Fruit fly (Drosophila melanogaster): Measurements from ENCODE around the gene Efr.

Gene Efr

DNA sequence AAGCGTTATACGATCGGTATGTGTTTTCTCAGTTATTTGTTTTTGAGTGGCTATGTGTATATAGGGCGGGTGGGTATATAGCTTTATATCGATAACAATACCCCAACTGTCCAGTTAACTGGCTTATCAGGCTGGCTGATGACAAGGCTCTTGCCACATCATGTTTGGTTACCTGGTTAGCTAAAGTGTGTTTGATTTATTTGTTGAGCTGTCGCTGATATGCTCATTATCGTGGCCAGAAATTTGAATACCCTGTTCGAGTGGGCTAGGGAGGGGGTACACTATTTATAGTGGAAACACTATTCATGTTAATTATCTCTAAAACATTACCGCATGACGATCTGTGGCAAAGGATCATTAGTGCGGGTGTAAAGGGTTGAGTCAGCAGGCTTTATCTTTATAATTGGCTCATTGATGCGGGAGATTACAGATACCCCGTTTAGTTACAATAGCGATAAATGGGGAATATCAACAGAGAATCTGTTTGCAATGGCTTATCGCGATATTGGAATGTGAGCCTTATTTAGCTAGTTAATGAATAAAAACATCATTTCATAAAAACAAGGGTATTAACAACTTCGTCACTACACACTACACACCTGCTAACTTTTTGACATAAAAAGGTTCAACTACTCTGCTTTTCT is 33.3 kb downstream of the Efr start:
- TF ChIP-seq vri (GFP tag; optimal IDR thresholded peaks at IDR 0.05) (no peak), Sox102F (GFP tag; optimal IDR thresholded peaks at IDR 0.05) (no peak), CG6854 (GFP tag; optimal IDR thresholded peaks at IDR 0.05) (no peak), eg (GFP tag; IDR thresholded peaks at IDR 0.05) (no peak), CG6276 (GFP tag; optimal IDR thresholded peaks at IDR 0.05) (no peak), dac (GFP tag; optimal IDR thresholded peaks at IDR 0.05) (no peak), CG8632 (GFP tag; optimal IDR thresholded peaks at IDR 0.05) (no peak), Met (GFP tag; optimal IDR thresholded peaks at IDR 0.05) (no peak), fd59A (GFP tag; optimal IDR thresholded peaks at IDR 0.05) (no peak), salr (GFP tag; optimal IDR thresholded peaks at IDR 0.05) (no peak), CG6808 (GFP tag; optimal IDR thresholded peaks at IDR 0.05) (no peak), fd85E (GFP tag; optimal IDR thresholded peaks at IDR 0.05) (no peak), acj6 (GFP tag; optimal IDR thresholded peaks at IDR 0.05) (no peak), CG11762 (GFP tag; optimal IDR thresholded peaks at IDR 0.05; ENCODE audit: insufficient read depth) (no peak)

DNA sequence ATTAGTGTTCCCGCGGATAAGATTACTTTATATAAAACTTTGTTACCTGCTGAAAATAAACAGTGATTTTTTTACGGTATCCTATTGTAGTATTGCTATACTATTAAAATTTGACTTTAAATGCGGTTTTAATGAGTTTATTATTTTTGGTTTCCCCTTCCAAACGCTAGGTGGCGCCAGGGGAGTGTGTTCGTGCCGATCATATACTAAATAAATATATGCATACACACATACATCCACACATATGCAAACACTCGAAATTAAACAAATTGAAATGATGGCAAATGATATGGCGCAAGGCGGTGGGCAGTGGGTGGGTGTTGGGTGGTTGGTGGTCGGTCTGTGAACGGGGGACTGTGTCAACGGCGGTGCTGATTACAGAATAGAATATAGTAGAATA is 33.9 kb downstream of the Efr start:
- TF ChIP-seq fkh (GFP tag; optimal IDR thresholded peaks at IDR 0.05) (peak; percentile 76), Eip78C (GFP tag) (no peak)

DNA sequence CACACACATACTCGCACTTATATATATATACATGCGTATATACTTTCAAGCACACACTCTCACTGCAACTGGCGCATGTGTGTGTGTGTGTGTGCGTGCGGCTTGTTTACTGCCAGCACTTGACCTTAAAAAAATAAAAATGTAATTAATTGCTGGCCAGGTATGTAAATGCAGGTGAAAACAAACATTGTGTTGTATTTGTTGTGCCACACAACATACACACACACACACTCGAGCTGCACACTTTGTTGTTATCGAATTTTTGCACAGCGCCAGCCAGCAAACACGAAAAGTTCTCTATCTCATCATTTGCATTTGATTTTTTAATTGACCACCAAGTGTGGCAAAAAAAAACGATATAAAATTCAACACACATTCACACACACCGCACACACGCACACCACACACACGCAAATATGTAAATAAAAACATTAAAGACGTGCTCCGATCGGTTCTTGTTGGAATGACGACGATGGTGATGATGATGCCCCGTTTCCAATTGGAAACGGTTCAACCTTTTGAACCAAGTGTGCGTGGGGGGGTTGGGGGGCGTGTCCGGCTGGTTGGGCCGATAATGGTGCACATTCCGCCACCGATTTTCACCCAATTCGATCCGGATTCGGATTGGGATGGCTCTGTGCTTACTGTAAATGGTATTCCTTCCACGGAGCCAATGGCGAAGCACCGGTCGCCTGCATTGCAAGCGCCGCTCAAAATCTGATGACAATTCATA is 35.0 kb downstream of the Efr start:
- TF ChIP-seq CG10631 (GFP tag; optimal IDR thresholded peaks at IDR 0.05) (no peak), eg (GFP tag; IDR thresholded peaks at IDR 0.05) (no peak), svp (GFP tag) (peak; percentile 58), dsx (GFP tag; optimal IDR thresholded peaks at IDR 0.05; ENCODE audit: poor library complexity, severe bottlenecking) (peak; percentile 49)

DNA sequence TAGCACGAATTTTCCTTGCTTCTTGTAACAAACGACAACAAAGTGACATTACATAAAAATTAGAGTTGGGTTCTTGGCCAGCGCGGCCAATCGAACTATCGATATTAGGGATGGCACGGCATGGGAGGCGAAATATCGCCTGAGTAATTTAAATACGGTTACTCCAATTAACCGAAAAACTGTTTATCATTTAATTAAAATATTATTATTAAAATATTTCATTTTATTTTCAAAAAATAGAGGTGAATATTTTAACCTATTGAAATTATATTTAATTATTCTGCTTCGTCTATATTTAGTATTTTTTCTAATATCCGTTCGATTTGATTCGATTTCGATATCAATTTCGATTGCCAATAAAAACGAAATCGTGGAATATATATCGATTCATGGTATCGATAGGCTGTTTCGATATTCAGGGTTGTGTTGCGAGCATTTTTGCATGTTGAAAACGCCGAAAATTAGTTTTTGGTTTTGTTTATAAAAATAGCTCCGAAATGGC is 35.7 kb downstream of the Efr start, which contains the start of the genes Rbcn-3A and Spx:
TSS of gene Rbcn-3A (minus strand) at position 74 of the 502 bp plus-strand sequence.
TSS of gene Spx (plus strand) at position 409 of the 502 bp plus-strand sequence.
- TF ChIP-seq esn (GFP tag; optimal IDR thresholded peaks at IDR 0.05) (peak; percentile 42), CG3032 (tag; optimal IDR thresholded peaks at IDR 0.05) (peak; percentile 41), acj6 (GFP tag; optimal IDR thresholded peaks at IDR 0.05) (peak; percentile 35), lz (GFP tag; optimal IDR thresholded peaks at IDR 0.05) (peak; percentile 9), vri (GFP tag; optimal IDR thresholded peaks at IDR 0.05) (peak; percentile 39), svp (GFP tag) (no peak), achi (GFP tag; optimal IDR thresholded peaks at IDR 0.05) (peak; percentile 47), CG31627 (GFP tag; optimal IDR thresholded peaks at IDR 0.05) (peak; percentile 3), CG8632 (GFP tag; optimal IDR thresholded peaks at IDR 0.05) (peak; percentile 20), dsx (GFP tag; optimal IDR thresholded peaks at IDR 0.05; ENCODE audit: poor library complexity, severe bottlenecking) (peak; percentile 45), topi (GFP tag; optimal IDR thresholded peaks at IDR 0.05) (peak; percentile 13), Eip93F (GFP tag; optimal IDR thresholded peaks at IDR 0.05) (no peak), Ets21C (GFP tag; optimal IDR thresholded peaks at IDR 0.05) (no peak), CG34406 (GFP tag; optimal IDR thresholded peaks at IDR 0.05) (peak; percentile 10), CG7368 (GFP tag; optimal IDR thresholded peaks at IDR 0.05) (no peak), CG32006 (GFP tag; optimal IDR thresholded peaks at IDR 0.05) (no peak), eg (GFP tag; IDR thresholded peaks at IDR 0.05) (0 out of 3 replicates have a peak, but pooled peaks have one; percentile 13), Eip78C (GFP tag) (peak; percentile 61)

DNA sequence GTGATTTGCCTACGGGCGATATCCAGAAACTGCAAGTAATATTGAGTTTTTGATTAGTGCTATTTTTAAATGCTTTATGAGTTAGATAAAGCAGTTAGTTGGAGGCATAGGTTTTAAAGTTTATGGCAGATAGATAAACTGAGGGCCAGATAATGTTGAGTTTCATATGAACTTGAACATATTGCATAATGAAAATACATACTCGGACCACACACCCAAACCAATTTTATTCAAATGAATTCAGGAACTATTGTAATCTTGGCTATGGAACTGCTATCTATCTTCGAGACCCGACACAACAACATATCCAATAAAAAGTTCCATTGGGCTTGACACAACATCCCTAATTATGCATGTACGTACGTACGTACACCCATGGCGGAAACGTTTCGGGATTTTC is 39.9 kb downstream of the Efr start:
- no peak for TF ChIP-seq dsx (GFP tag; optimal IDR thresholded peaks at IDR 0.05; ENCODE audit: poor library complexity, severe bottlenecking)
- TF ChIP-seq Eip93F (GFP tag; optimal IDR thresholded peaks at IDR 0.05): no peak
- TF ChIP-seq CG1621 (tag; optimal IDR thresholded peaks at IDR 0.05): no peak
- no peak for TF ChIP-seq Sox15 (GFP tag; optimal IDR thresholded peaks at IDR 0.05)
- no peak for TF ChIP-seq CG11902 (GFP tag; optimal IDR thresholded peaks at IDR 0.05)
- no peak for TF ChIP-seq CG32006 (GFP tag; optimal IDR thresholded peaks at IDR 0.05)
- no peak for TF ChIP-seq eg (GFP tag; IDR thresholded peaks at IDR 0.05)
- TF ChIP-seq Sox14 (GFP tag; optimal IDR thresholded peaks at IDR 0.05): no peak
- no peak for TF ChIP-seq Gug (GFP tag; IDR thresholded peaks at IDR 0.05)
- no peak for TF ChIP-seq CG31627 (GFP tag; optimal IDR thresholded peaks at IDR 0.05)
- no peak for TF ChIP-seq Ets21C (GFP tag; optimal IDR thresholded peaks at IDR 0.05)
- no peak for TF ChIP-seq CG15336 (GFP tag; IDR thresholded peaks at IDR 0.05)
- TF ChIP-seq Lpt (GFP tag; optimal IDR thresholded peaks at IDR 0.05): no peak
- no peak for TF ChIP-seq acj6 (GFP tag; optimal IDR thresholded peaks at IDR 0.05)
- no peak for TF ChIP-seq spab (GFP tag; optimal IDR thresholded peaks at IDR 0.05)
- no peak for TF ChIP-seq CG3919 (GFP tag; optimal IDR thresholded peaks at IDR 0.05)
- TF ChIP-seq CG8319 (GFP tag; optimal IDR thresholded peaks at IDR 0.05): no peak
- TF ChIP-seq Eip78C (GFP tag): no peak

Measured in whole organism, prepupa.